Worm (Caenorhabditis elegans) whole organism, late embryonic: ENCODE results near the gene C08E8.5.

Experiments used
- ama-1 ChIP-seq: fragments of 150-350 bp; optimal IDR thresholded peaks from 2 replicates; lab custom pipeline; 2014
- ets-4 ChIP-seq: sonication (generic microtip); optimal IDR thresholded peaks from 2 replicates; lab custom pipeline; 2016; ENCODE audit warnings: missing genetic modification characterization, missing compliant biosample characterization
- pag-3 ChIP-seq: sonication (generic microtip); optimal IDR thresholded peaks from 2 replicates; lab custom pipeline; 2016; ENCODE audit warnings: missing compliant biosample characterization, missing genetic modification characterization, borderline replicate concordance

DNA sequence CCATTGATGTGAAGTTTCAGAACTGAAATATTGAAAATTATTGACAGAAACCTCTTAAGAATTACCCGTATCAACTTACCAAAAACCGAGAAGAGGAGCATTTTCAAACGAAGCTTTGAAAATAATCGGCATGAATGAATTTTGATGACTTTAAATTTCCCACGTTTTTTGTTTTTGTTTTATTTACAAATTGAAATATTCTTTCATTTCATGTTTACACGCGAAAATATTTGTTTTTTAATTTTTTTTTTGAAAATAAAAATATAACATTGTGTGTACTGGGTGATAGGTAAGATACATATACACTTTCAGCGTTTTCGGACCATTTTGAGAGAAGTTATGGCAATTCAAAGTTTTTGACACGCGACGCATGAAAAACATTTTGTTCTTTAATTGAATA, 35.9 kb upstream of the C08E8.5 start, which contains the start of gene Y51A2B.9:
- TF ChIP-seq ets-4 (no peak), ama-1 (lab: Kevin White, UChicago) (no peak), pag-3 (no peak)
